Fruit fly (Drosophila melanogaster) whole organism, embryonic: ENCODE results near the gene sima.

Source experiments
- Antp ChIP-seq: fragments of 200-800 bp; sonication (Bioruptor generic); optimal IDR thresholded peaks from 3 replicates; lab custom pipeline; 2016; ENCODE audit warnings: missing biosample characterization, missing genetic modification characterization
- B-H2 ChIP-seq: fragments of 200-800 bp; sonication (Bioruptor generic); optimal IDR thresholded peaks from 2 replicates; lab custom pipeline; 2018; ENCODE audit warnings: missing biosample characterization, mild to moderate bottlenecking, missing genetic modification characterization
- CG10209 ChIP-seq: fragments of 200-800 bp; sonication (Bioruptor generic); optimal IDR thresholded peaks from 3 replicates; lab custom pipeline; 2017; ENCODE audit warnings: missing biosample characterization, mild to moderate bottlenecking, missing genetic modification characterization, missing genetic modification reagents
- CG10274 ChIP-seq: fragments of 200-800 bp; sonication (Bioruptor generic); optimal IDR thresholded peaks from 3 replicates; lab custom pipeline; 2017; ENCODE audit warnings: missing biosample characterization, mild to moderate bottlenecking, missing genetic modification characterization
- CG10462 ChIP-seq: fragments of 200-800 bp; sonication (Bioruptor generic); optimal IDR thresholded peaks from 2 replicates; lab custom pipeline; 2016; ENCODE audit warnings: missing biosample characterization, missing genetic modification characterization
- CG12155 ChIP-seq: fragments of 200-800 bp; sonication (Bioruptor generic); optimal IDR thresholded peaks from 3 replicates; lab custom pipeline; 2016; ENCODE audit warnings: missing biosample characterization, missing genetic modification characterization
- CG12299 ChIP-seq: fragments of 200-800 bp; sonication (Bioruptor generic); optimal IDR thresholded peaks from 2 replicates; lab custom pipeline; 2018; ENCODE audit warnings: missing biosample characterization, mild to moderate bottlenecking, missing genetic modification characterization
- CG12391 ChIP-seq: fragments of 200-800 bp; sonication (Bioruptor generic); optimal IDR thresholded peaks from 3 replicates; lab custom pipeline; 2018; ENCODE audit warnings: missing biosample characterization, mild to moderate bottlenecking, missing genetic modification characterization, moderate library complexity
- CG12942 ChIP-seq: fragments of 200-800 bp; sonication (Bioruptor generic); optimal IDR thresholded peaks from 3 replicates; lab custom pipeline; 2016; ENCODE audit warnings: missing biosample characterization, missing genetic modification characterization
- CG13123 ChIP-seq: fragments of 200-800 bp; sonication (Bioruptor generic); optimal IDR thresholded peaks from 2 replicates; lab custom pipeline; 2016; ENCODE audit warnings: missing biosample characterization, missing genetic modification characterization
- CG15269 ChIP-seq: fragments of 200-800 bp; sonication (Bioruptor generic); optimal IDR thresholded peaks from 2 replicates; lab custom pipeline; 2018; ENCODE audit warnings: missing biosample characterization, mild to moderate bottlenecking, missing genetic modification characterization, moderate library complexity
- CG16779 ChIP-seq: fragments of 200-800 bp; sonication (Bioruptor generic); IDR thresholded peaks from 2 replicates; pipeline ENCODE4 v1.3.6; 2022; ENCODE audit warnings: missing biosample characterization, missing genetic modification characterization
- CG31365 ChIP-seq: fragments of 200-800 bp; sonication (Bioruptor generic); optimal IDR thresholded peaks from 2 replicates; lab custom pipeline; 2018; ENCODE audit warnings: missing biosample characterization, mild to moderate bottlenecking, missing genetic modification characterization
- CG32772 ChIP-seq: fragments of 200-800 bp; sonication (Bioruptor generic); IDR thresholded peaks from 2 replicates; pipeline ENCODE4 v1.3.6; 2022; ENCODE audit warnings: missing biosample characterization, missing genetic modification characterization
- CG33213 ChIP-seq: fragments of 200-800 bp; sonication (Bioruptor generic); optimal IDR thresholded peaks from 3 replicates; lab custom pipeline; 2016; ENCODE audit warnings: missing biosample characterization, missing genetic modification characterization
- CG3407 ChIP-seq: fragments of 200-800 bp; sonication (Bioruptor generic); optimal IDR thresholded peaks from 2 replicates; lab custom pipeline; 2018; ENCODE audit warnings: missing biosample characterization, mild to moderate bottlenecking, missing genetic modification characterization
- CG34224 ChIP-seq: fragments of 200-800 bp; sonication (Bioruptor generic); IDR thresholded peaks from 3 replicates; pipeline ENCODE4 v1.3.6; 2022; ENCODE audit warnings: missing biosample characterization, missing genetic modification characterization; ENCODE audit not compliant: partially characterized antibody
- CG3995 ChIP-seq: fragments of 200-800 bp; sonication (Bioruptor generic); optimal IDR thresholded peaks from 3 replicates; lab custom pipeline; 2016; ENCODE audit warnings: missing biosample characterization, missing genetic modification characterization
- CG5180 ChIP-seq: fragments of 200-800 bp; sonication (Bioruptor generic); optimal IDR thresholded peaks from 3 replicates; lab custom pipeline; 2017; ENCODE audit warnings: missing biosample characterization, missing genetic modification characterization, mild to moderate bottlenecking, moderate library complexity, missing genetic modification reagents
- CG6854 ChIP-seq: fragments of 200-800 bp; sonication (Bioruptor generic); optimal IDR thresholded peaks from 3 replicates; lab custom pipeline; 2017; ENCODE audit warnings: missing biosample characterization, mild to moderate bottlenecking, missing genetic modification characterization
- CG7357 ChIP-seq: fragments of 200-800 bp; sonication (Bioruptor generic); IDR thresholded peaks from 3 replicates; pipeline ENCODE4 v1.3.6; 2022; ENCODE audit warnings: missing biosample characterization, missing genetic modification characterization
- Fer1 ChIP-seq: fragments of 200-800 bp; sonication (Bioruptor generic); optimal IDR thresholded peaks from 2 replicates; lab custom pipeline; 2017; ENCODE audit warnings: missing biosample characterization, mild to moderate bottlenecking, missing genetic modification characterization
- Gug ChIP-seq: fragments of 200-800 bp; sonication (Bioruptor generic); IDR thresholded peaks from 4 replicates; pipeline ENCODE4 v1.3.6; 2022; ENCODE audit warnings: missing biosample characterization, missing genetic modification characterization
- H15 ChIP-seq: fragments of 200-800 bp; sonication (Bioruptor generic); IDR thresholded peaks from 3 replicates; pipeline ENCODE4 v1.3.6; 2022; ENCODE audit warnings: missing biosample characterization, missing genetic modification characterization
- Hand ChIP-seq: fragments of 200-800 bp; sonication (Bioruptor generic); optimal IDR thresholded peaks from 2 replicates; lab custom pipeline; 2017; ENCODE audit warnings: mild to moderate bottlenecking, missing biosample characterization, missing genetic modification reagents, missing genetic modification characterization
- Hmx ChIP-seq: fragments of 200-800 bp; sonication (Bioruptor generic); optimal IDR thresholded peaks from 2 replicates; lab custom pipeline; 2016; ENCODE audit warnings: missing biosample characterization, missing genetic modification characterization
- Nf-YA ChIP-seq: fragments of 200-800 bp; sonication (Bioruptor generic); IDR thresholded peaks from 2 replicates; pipeline ENCODE4 v1.3.6; 2022; ENCODE audit warnings: missing biosample characterization, missing genetic modification characterization
- Pdp1 ChIP-seq, 2 experiments: fragments of 200-800 bp; sonication (Bioruptor generic); optimal IDR thresholded peaks; 3 replicates each; lab custom pipeline; 2016; ENCODE audit warnings: missing biosample characterization in 2 of 2, missing genetic modification characterization in 2 of 2, mild to moderate bottlenecking in 1 of 2, moderate library complexity in 1 of 2
- Rx ChIP-seq: fragments of 200-800 bp; sonication (Bioruptor generic); IDR thresholded peaks from 2 replicates; pipeline ENCODE4 v1.3.6; 2022; ENCODE audit warnings: missing biosample characterization, missing genetic modification characterization
- Side ChIP-seq: fragments of 200-800 bp; sonication (Bioruptor generic); optimal IDR thresholded peaks from 2 replicates; lab custom pipeline; 2016; ENCODE audit warnings: missing biosample characterization, missing genetic modification characterization
- Sox100B ChIP-seq: fragments of 200-800 bp; sonication (Bioruptor generic); optimal IDR thresholded peaks from 3 replicates; lab custom pipeline; 2018; ENCODE audit warnings: missing biosample characterization, mild to moderate bottlenecking, missing genetic modification characterization
- Tbp ChIP-seq: fragments of >200 bp; optimal IDR thresholded peaks from 2 replicates; lab custom pipeline; 2018; ENCODE audit warnings: missing biosample characterization, missing genetic modification characterization
- bbx ChIP-seq: fragments of 200-800 bp; sonication (Bioruptor generic); IDR thresholded peaks from 2 replicates; pipeline ENCODE4 v1.3.6; 2022; ENCODE audit warnings: missing biosample characterization, missing genetic modification characterization; ENCODE audit not compliant: partially characterized antibody
- da ChIP-seq: fragments of 200-800 bp; sonication (Bioruptor generic); optimal IDR thresholded peaks from 2 replicates; lab custom pipeline; 2016; ENCODE audit warnings: missing biosample characterization, missing genetic modification characterization
- dan ChIP-seq: fragments of 200-800 bp; sonication (Bioruptor generic); IDR thresholded peaks from 2 replicates; pipeline ENCODE4 v1.3.6; 2022; ENCODE audit warnings: missing biosample characterization, missing genetic modification characterization
- en ChIP-seq: fragments of 200-800 bp; sonication (Bioruptor generic); optimal IDR thresholded peaks from 2 replicates; lab custom pipeline; 2016; ENCODE audit warnings: missing biosample characterization, missing genetic modification characterization
- kah ChIP-seq: fragments of 200-800 bp; sonication (Bioruptor generic); optimal IDR thresholded peaks from 2 replicates; lab custom pipeline; 2018; ENCODE audit warnings: missing biosample characterization, mild to moderate bottlenecking, missing genetic modification characterization
- lov ChIP-seq, 2 experiments: fragments of 200-800 bp in 1 of 2; fragments of >200 bp in 1 of 2; sonication (Bioruptor generic) in 1 of 2; IDR thresholded peaks in 1 of 2; optimal IDR thresholded peaks in 1 of 2; 2 replicates in 1 of 2; 3 replicates in 1 of 2; pipeline versions ENCODE4 v1.3.6 to Lab custom; 2017 to 2022; ENCODE audit warnings: missing biosample characterization in 1 of 2, missing genetic modification characterization in 1 of 2
- pho ChIP-seq: fragments of 200-800 bp; sonication (Bioruptor generic); optimal IDR thresholded peaks from 2 replicates; lab custom pipeline; 2016; ENCODE audit warnings: missing biosample characterization, missing genetic modification characterization
- pita ChIP-seq: fragments of 200-800 bp; sonication (Bioruptor generic); optimal IDR thresholded peaks from 2 replicates; lab custom pipeline; 2017; ENCODE audit warnings: missing biosample characterization, mild to moderate bottlenecking, missing genetic modification characterization
- prd ChIP-seq, 3 experiments: fragments of >200 bp in 2 of 3; fragments of 200-800 bp in 1 of 3; sonication (Bioruptor generic) in 1 of 3; optimal IDR thresholded peaks in 2 of 3; IDR thresholded peaks in 1 of 3; 2 replicates in 2 of 3; 3 replicates in 1 of 3; pipeline versions ENCODE4 v1.3.6 to Lab custom; 2017 to 2022; ENCODE audit warnings: missing biosample characterization in 1 of 3, missing genetic modification characterization in 1 of 3
- sens ChIP-seq: fragments of 200-800 bp; sonication (Bioruptor generic); peaks from one replicate; lab custom pipeline; 2016; ENCODE audit warnings: missing biosample characterization, missing genetic modification characterization
- sens-2 ChIP-seq: fragments of 200-800 bp; sonication (Bioruptor generic); IDR thresholded peaks from 2 replicates; pipeline ENCODE4 v1.3.6; 2022; ENCODE audit warnings: missing biosample characterization, missing genetic modification characterization
- seq ChIP-seq: fragments of 200-800 bp; sonication (Bioruptor generic); IDR thresholded peaks from 2 replicates; pipeline ENCODE4 v1.3.6; 2022; ENCODE audit warnings: missing biosample characterization, missing genetic modification characterization
- sim ChIP-seq: fragments of 200-800 bp; sonication (Bioruptor generic); IDR thresholded peaks from 2 replicates; pipeline ENCODE4 v1.3.6; 2022; ENCODE audit warnings: missing biosample characterization, missing genetic modification characterization
- so ChIP-seq: fragments of 200-800 bp; sonication (Bioruptor generic); IDR thresholded peaks from 3 replicates; pipeline ENCODE4 v1.3.6; 2022; ENCODE audit warnings: missing biosample characterization, missing genetic modification characterization
- toy ChIP-seq: fragments of 200-800 bp; sonication (Bioruptor generic); IDR thresholded peaks from 2 replicates; pipeline ENCODE4 v1.3.6; 2022; ENCODE audit warnings: missing biosample characterization, missing genetic modification characterization
- usp ChIP-seq: fragments of >200 bp; optimal IDR thresholded peaks from 2 replicates; lab custom pipeline; 2017; ENCODE audit warnings: missing biosample characterization, missing genetic modification characterization
- wek ChIP-seq: fragments of 200-800 bp; sonication (Bioruptor generic); optimal IDR thresholded peaks from 3 replicates; lab custom pipeline; 2018; ENCODE audit warnings: missing biosample characterization, mild to moderate bottlenecking, missing genetic modification characterization, moderate library complexity
- zfh1 ChIP-seq: fragments of 200-800 bp; sonication (Bioruptor generic); IDR thresholded peaks from 3 replicates; pipeline ENCODE4 v1.3.6; 2022; ENCODE audit warnings: missing biosample characterization, missing genetic modification characterization

The sima gene

DNA sequence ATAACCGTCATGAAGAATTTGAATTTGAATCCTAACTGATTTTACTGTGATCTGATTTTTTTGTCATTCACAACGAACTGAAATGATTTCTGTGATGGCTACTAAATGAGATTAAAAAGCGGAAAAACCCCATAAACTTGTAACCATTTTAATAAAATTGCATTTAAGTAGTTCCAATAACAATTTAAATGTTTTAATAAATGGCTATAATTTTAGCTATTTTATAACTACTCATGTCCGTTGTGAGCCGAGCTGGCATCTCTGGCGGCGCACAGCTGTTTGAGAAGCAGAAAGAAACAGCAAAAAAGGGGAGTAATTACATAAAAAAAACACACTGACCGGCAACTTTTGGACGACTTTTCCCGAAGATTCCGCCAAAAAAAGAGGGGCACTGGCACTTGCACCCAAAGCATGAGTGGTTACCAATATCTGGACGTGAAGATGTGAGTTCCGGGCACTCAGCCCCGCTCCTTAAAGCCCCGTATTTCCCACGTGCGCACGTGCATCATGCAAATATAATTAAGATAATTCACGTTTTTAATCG is 1.4 kb upstream of the sima start, which contains the start of the genes CG7950 and Rpp14a (continued):
- TF ChIP-seq CG12942 (GFP tag; lab: Kevin White, UChicago) (peak; percentile 79), kah (no peak), Hand (GFP tag; lab: Kevin White, UChicago) (no peak), CG3407 (GFP tag; lab: Kevin White, UChicago) (peak; percentile 36), CG12391 (tag; lab: Kevin White, UChicago) (peak; percentile 90), en (GFP tag; lab: Kevin White, UChicago) (peak; percentile 29), lov (optimal IDR thresholded peaks at IDR 0.05; lab: Kevin White, UChicago) (no peak), lov (GFP tag; IDR thresholded peaks at IDR 0.05; lab: Robert Waterston, UW) (0 out of 3 replicates have a peak, but pooled peaks have one; percentile 27), CG10209 (GFP tag; lab: Kevin White, UChicago) (peak; percentile 72), so (GFP tag; lab: Robert Waterston, UW) (peak; percentile 77; the same call in 2 of the 3 replicates), sim (GFP tag; lab: Robert Waterston, UW) (no peak), Rx (peak; percentile 56), prd (optimal IDR thresholded peaks at IDR 0.05; lab: Kevin White, UChicago) (no peak), prd (GFP tag; IDR thresholded peaks at IDR 0.05; lab: Robert Waterston, UW) (peak; percentile 85), CG16779 (GFP tag; lab: Robert Waterston, UW) (peak; percentile 62), CG10462 (GFP tag; lab: Kevin White, UChicago) (peak; percentile 48), B-H2 (GFP tag; lab: Kevin White, UChicago) (peak; percentile 85), CG34224 (GFP tag; lab: Robert Waterston, UW) (0 out of 3 replicates have a peak, but pooled peaks have one; percentile 27), sens (peak; percentile 97), CG7357 (peak; percentile 62; the same call in 2 of the 3 replicates), H15 (GFP tag; lab: Robert Waterston, UW) (peak; percentile 70; the same call in 1 of the 3 replicates), Pdp1 (GFP tag; optimal IDR thresholded peaks at IDR 0.05; lab: Kevin White, UChicago) (peak; percentile 83 to 97), CG6854 (no peak), Gug (GFP tag; lab: Robert Waterston, UW) (peak; percentile 49; the same call in 1 of the 4 replicates), CG12155 (GFP tag; lab: Kevin White, UChicago) (peak; percentile 80), pho (GFP tag; lab: Kevin White, UChicago) (peak; percentile 85), Side (peak; percentile 35), CG3995 (GFP tag; lab: Kevin White, UChicago) (peak; percentile 40), CG15269 (tag; lab: Kevin White, UChicago) (peak; percentile 83), toy (no peak), sens-2 (GFP tag; lab: Robert Waterston, UW) (peak; percentile 72), Hmx (peak; percentile 67), CG12299 (tag; lab: Kevin White, UChicago) (peak; percentile 79), seq (GFP tag; lab: Robert Waterston, UW) (peak; percentile 81), Tbp (GFP tag; lab: Kevin White, UChicago) (no peak), Antp (GFP tag; lab: Kevin White, UChicago) (peak; percentile 42), usp (GFP tag; lab: Kevin White, UChicago) (no peak), da (GFP tag; lab: Kevin White, UChicago) (peak; percentile 50), pita (GFP tag; lab: Kevin White, UChicago) (no peak), zfh1 (GFP tag; lab: Robert Waterston, UW) (peak; percentile 87), Nf-YA (GFP tag; lab: Robert Waterston, UW) (no peak), CG13123 (GFP tag; lab: Kevin White, UChicago) (peak; percentile 31), CG5180 (no peak), bbx (GFP tag; lab: Robert Waterston, UW) (no peak), Fer1 (GFP tag; lab: Kevin White, UChicago) (peak; percentile 64), CG10274 (GFP tag; lab: Kevin White, UChicago) (no peak), CG31365 (no peak), Sox100B (GFP tag; lab: Kevin White, UChicago) (no peak), dan (GFP tag; lab: Robert Waterston, UW) (no peak), CG32772 (GFP tag; lab: Robert Waterston, UW) (peak; percentile 70), CG33213 (peak; percentile 69), wek (GFP tag; lab: Kevin White, UChicago) (no peak)
